Worm (Caenorhabditis elegans) whole organism, L2 larva: ENCODE data around the gene rab-1.

Experiments used
- ZK546.5 ChIP-seq: sonication (generic microtip); optimal IDR thresholded peaks from 2 replicates; lab custom pipeline; 2017; ENCODE audit warnings: missing biosample characterization, missing genetic modification characterization
- alr-1 ChIP-seq: fragments of 150-350 bp; optimal IDR thresholded peaks from 2 replicates; lab custom pipeline; 2014; ENCODE audit warnings: missing biosample characterization, missing genetic modification characterization
- blmp-1 ChIP-seq: sonication (generic microtip); optimal IDR thresholded peaks from 2 replicates; lab custom pipeline; 2017; ENCODE audit warnings: missing genetic modification characterization, mild to moderate bottlenecking, missing compliant biosample characterization, antibody characterized with exemption, moderate library complexity; ENCODE audit not compliant: insufficient read depth
- ceh-82 ChIP-seq: fragments of 150-350 bp; optimal IDR thresholded peaks from 2 replicates; lab custom pipeline; 2014; ENCODE audit warnings: missing biosample characterization, missing genetic modification characterization
- egl-27 ChIP-seq: sonication (generic microtip); optimal IDR thresholded peaks from 3 replicates; lab custom pipeline; 2017; ENCODE audit warnings: missing biosample characterization, missing genetic modification reagents, missing genetic modification characterization
- lin-39 ChIP-seq: fragments of 150-350 bp; optimal IDR thresholded peaks from 2 replicates; lab custom pipeline; 2014; ENCODE audit warnings: missing biosample characterization, missing genetic modification reagents, missing genetic modification characterization
- lsy-2 ChIP-seq, 2 experiments: fragments of 150-350 bp in 1 of 2; sonication (generic microtip) in 1 of 2; optimal IDR thresholded peaks; 2 replicates each; lab custom pipeline; 2014 to 2017; ENCODE audit warnings: missing biosample characterization in 2 of 2, missing genetic modification characterization in 2 of 2
- mdl-1 ChIP-seq, 2 experiments: fragments of 150-350 bp in 1 of 2; sonication (generic microtip) in 1 of 2; optimal IDR thresholded peaks; 2 replicates each; lab custom pipeline; 2017; ENCODE audit warnings: missing biosample characterization in 2 of 2, missing genetic modification characterization in 2 of 2
- nhr-10 ChIP-seq: sonication (generic microtip); optimal IDR thresholded peaks from 2 replicates; lab custom pipeline; 2017; ENCODE audit warnings: missing biosample characterization, missing genetic modification characterization
- peb-1 ChIP-seq: fragments of 150-350 bp; optimal IDR thresholded peaks from 2 replicates; lab custom pipeline; 2014; ENCODE audit warnings: missing biosample characterization, missing genetic modification characterization
- unc-55 ChIP-seq: fragments of 150-350 bp; sonication (generic microtip); optimal IDR thresholded peaks from 3 replicates; lab custom pipeline; 2014; ENCODE audit warnings: missing biosample characterization, missing genetic modification reagents, missing genetic modification characterization
- unc-62 ChIP-seq: fragments of 150-350 bp; optimal IDR thresholded peaks from 2 replicates; lab custom pipeline; 2014; ENCODE audit warnings: missing biosample characterization, missing genetic modification reagents, missing genetic modification characterization

DNA sequence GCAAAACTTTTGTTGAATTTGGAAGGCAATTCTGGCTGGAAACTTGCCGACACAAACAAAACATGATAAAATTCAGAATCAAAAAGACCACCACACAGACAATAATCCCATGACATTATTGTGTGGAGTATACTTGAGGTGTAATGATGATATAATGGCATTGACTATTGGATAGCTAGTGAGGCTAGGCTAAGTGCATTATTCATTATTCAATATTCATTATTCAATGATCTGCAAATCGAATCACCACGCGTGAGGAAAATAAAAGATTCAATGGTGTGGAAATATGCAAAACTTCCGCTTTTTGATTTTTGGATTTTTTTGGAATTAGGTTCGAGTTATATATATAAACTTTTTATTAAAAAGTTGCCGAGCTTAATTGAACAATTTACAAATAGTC lies 40.2 kb downstream of the rab-1 start:
- TF ChIP-seq lin-39 (tag; lab: Kevin White, UChicago) (no peak), nhr-10 (tag; lab: Kevin White, UChicago) (no peak), blmp-1 (no peak), unc-62 (GFP tag; lab: Kevin White, UChicago) (no peak), mdl-1 (tag; optimal IDR thresholded peaks at IDR 0.05; lab: Kevin White, UChicago) (no peak), peb-1 (tag; lab: Kevin White, UChicago) (no peak), egl-27 (no peak), alr-1 (tag; lab: Kevin White, UChicago) (no peak), ZK546.5 (no peak), unc-55 (no peak), ceh-82 (no peak), lsy-2 (tag; optimal IDR thresholded peaks at IDR 0.05; lab: Kevin White, UChicago) (no peak)
